Worm (Caenorhabditis elegans) whole organism, late embryonic: ENCODE results near the gene K10D2.5.
A peak's percentile ranks its signal among the peaks of the same experiment; 100 is the strongest.

ENCODE experiments used
- C08G9.2 ChIP-seq: sonication (generic microtip); optimal IDR thresholded peaks from 2 replicates; lab custom pipeline; 2016; ENCODE audit warnings: mild to moderate bottlenecking, missing genetic modification characterization, moderate library complexity, missing compliant biosample characterization
- K02D7.2 ChIP-seq: sonication (generic microtip); optimal IDR thresholded peaks from 2 replicates; lab custom pipeline; 2017; ENCODE audit warnings: mild to moderate bottlenecking, missing genetic modification characterization, missing compliant biosample characterization
- Y22D7AL.16 ChIP-seq: sonication (generic microtip); optimal IDR thresholded peaks from 2 replicates; lab custom pipeline; 2016; ENCODE audit warnings: missing genetic modification characterization, missing compliant biosample characterization
- ahr-1 ChIP-seq: sonication (generic microtip); optimal IDR thresholded peaks from 2 replicates; lab custom pipeline; 2016; ENCODE audit warnings: missing genetic modification characterization, missing compliant biosample characterization
- ama-1 ChIP-seq: fragments of 150-350 bp; optimal IDR thresholded peaks from 2 replicates; lab custom pipeline; 2014
- ceh-14 ChIP-seq: sonication (generic microtip); optimal IDR thresholded peaks from 2 replicates; lab custom pipeline; 2016; ENCODE audit warnings: missing genotype, missing genetic modification characterization, missing compliant biosample characterization
- ceh-18 ChIP-seq: sonication (generic microtip); optimal IDR thresholded peaks from 2 replicates; lab custom pipeline; 2016; ENCODE audit warnings: missing genetic modification characterization, missing compliant biosample characterization
- ceh-2 ChIP-seq: sonication (generic microtip); optimal IDR thresholded peaks from 2 replicates; lab custom pipeline; 2016; ENCODE audit warnings: missing genotype, missing genetic modification characterization, missing compliant biosample characterization
- ceh-30 ChIP-seq: fragments of 150-350 bp; optimal IDR thresholded peaks from 2 replicates; lab custom pipeline; 2014; ENCODE audit warnings: missing biosample characterization, missing genetic modification characterization
- ceh-31 ChIP-seq: sonication (generic microtip); optimal IDR thresholded peaks from 2 replicates; lab custom pipeline; 2016; ENCODE audit warnings: missing genetic modification characterization, missing compliant biosample characterization
- ceh-34 ChIP-seq: sonication (generic microtip); optimal IDR thresholded peaks from 2 replicates; lab custom pipeline; 2016; ENCODE audit warnings: mild to moderate bottlenecking, missing genetic modification characterization, missing compliant biosample characterization
- ceh-45 ChIP-seq: fragments of 200-800 bp; sonication (Bioruptor generic); IDR thresholded peaks from 2 replicates; pipeline ENCODE4 v1.3.6; 2022; ENCODE audit warnings: missing genetic modification reagents, missing genetic modification characterization, missing compliant biosample characterization
- ceh-48 ChIP-seq: sonication (generic microtip); optimal IDR thresholded peaks from 2 replicates; lab custom pipeline; 2016; ENCODE audit warnings: missing genetic modification characterization, inconsistent platforms, missing compliant biosample characterization
- ceh-6 ChIP-seq: fragments of 200-800 bp; sonication (Bioruptor generic); optimal IDR thresholded peaks from 2 replicates; lab custom pipeline; 2018; ENCODE audit warnings: mild to moderate bottlenecking, missing genetic modification characterization, missing compliant biosample characterization
- che-1 ChIP-seq: sonication (generic microtip); optimal IDR thresholded peaks from 2 replicates; lab custom pipeline; 2016; ENCODE audit warnings: mild to moderate bottlenecking, missing genetic modification characterization, missing compliant biosample characterization
- dmd-4 ChIP-seq: sonication (generic microtip); optimal IDR thresholded peaks from 2 replicates; lab custom pipeline; 2016; ENCODE audit warnings: borderline replicate concordance, missing genetic modification characterization, missing compliant biosample characterization
- dve-1 ChIP-seq: sonication (generic microtip); optimal IDR thresholded peaks from 2 replicates; lab custom pipeline; 2017; ENCODE audit warnings: antibody characterized with exemption, mild to moderate bottlenecking, missing genetic modification characterization, missing compliant biosample characterization
- elt-2 ChIP-seq: sonication (generic microtip); optimal IDR thresholded peaks from 2 replicates; lab custom pipeline; 2016; ENCODE audit warnings: missing genetic modification reagents, missing genetic modification characterization, missing compliant biosample characterization
- elt-4 ChIP-seq: sonication (generic microtip); optimal IDR thresholded peaks from 2 replicates; lab custom pipeline; 2016; ENCODE audit warnings: missing genetic modification characterization, missing compliant biosample characterization
- fkh-10 ChIP-seq: fragments of 150-350 bp; optimal IDR thresholded peaks from 2 replicates; lab custom pipeline; 2014; ENCODE audit warnings: missing biosample characterization, missing genetic modification reagents, missing genetic modification characterization
- gmeb-2 ChIP-seq: sonication (generic microtip); optimal IDR thresholded peaks from 2 replicates; lab custom pipeline; 2016; ENCODE audit warnings: missing genetic modification characterization, inconsistent platforms, missing compliant biosample characterization
- hlh-30 ChIP-seq: sonication (generic microtip); optimal IDR thresholded peaks from 2 replicates; lab custom pipeline; 2017; ENCODE audit warnings: antibody characterized with exemption, missing genetic modification characterization, missing compliant biosample characterization; ENCODE audit not compliant: insufficient read depth
- hlh-8 ChIP-seq: sonication (generic microtip); optimal IDR thresholded peaks from 2 replicates; lab custom pipeline; 2016; ENCODE audit warnings: missing genotype, missing genetic modification characterization, missing compliant biosample characterization
- madf-2 ChIP-seq: sonication (generic microtip); optimal IDR thresholded peaks from 2 replicates; lab custom pipeline; 2017; ENCODE audit warnings: missing genetic modification characterization, missing compliant biosample characterization
- mec-3 ChIP-seq: sonication (generic microtip); optimal IDR thresholded peaks from 2 replicates; lab custom pipeline; 2016; ENCODE audit warnings: borderline replicate concordance, missing genetic modification characterization, missing compliant biosample characterization
- nfya-1 ChIP-seq: sonication (generic microtip); optimal IDR thresholded peaks from 2 replicates; lab custom pipeline; 2017; ENCODE audit warnings: missing genetic modification characterization, mild to moderate bottlenecking, missing compliant biosample characterization, antibody characterized with exemption, moderate library complexity
- nhr-232 ChIP-seq: sonication (generic microtip); optimal IDR thresholded peaks from 2 replicates; lab custom pipeline; 2016; ENCODE audit warnings: missing genetic modification characterization, missing compliant biosample characterization
- npax-4 ChIP-seq: sonication (generic microtip); optimal IDR thresholded peaks from 2 replicates; lab custom pipeline; 2016; ENCODE audit warnings: missing genetic modification characterization, missing compliant biosample characterization
- odd-2 ChIP-seq: sonication (generic microtip); optimal IDR thresholded peaks from 2 replicates; lab custom pipeline; 2017; ENCODE audit warnings: antibody characterized with exemption, mild to moderate bottlenecking, missing genetic modification characterization, missing compliant biosample characterization
- pha-2 ChIP-seq: sonication (generic microtip); optimal IDR thresholded peaks from 2 replicates; lab custom pipeline; 2017; ENCODE audit warnings: mild to moderate bottlenecking, missing genetic modification characterization, missing compliant biosample characterization
- pha-4 ChIP-seq: fragments of 150-350 bp; optimal IDR thresholded peaks from 2 replicates; lab custom pipeline; 2018; ENCODE audit warnings: missing biosample characterization, missing genetic modification reagents, missing genetic modification characterization
- pqm-1 ChIP-seq: sonication (generic microtip); optimal IDR thresholded peaks from 2 replicates; lab custom pipeline; 2016; ENCODE audit warnings: missing genetic modification characterization, missing compliant biosample characterization
- pros-1 ChIP-seq: fragments of 150-350 bp; optimal IDR thresholded peaks from 2 replicates; lab custom pipeline; 2014; ENCODE audit warnings: missing biosample characterization, missing genetic modification reagents, missing genetic modification characterization
- ref-2 ChIP-seq: sonication (generic microtip); optimal IDR thresholded peaks from 2 replicates; lab custom pipeline; 2016; ENCODE audit warnings: missing genetic modification characterization, missing compliant biosample characterization
- rnt-1 ChIP-seq: sonication (generic microtip); optimal IDR thresholded peaks from 2 replicates; lab custom pipeline; 2016; ENCODE audit warnings: missing genetic modification characterization, missing compliant biosample characterization
- sdc-2 ChIP-seq: sonication (generic microtip); optimal IDR thresholded peaks from 2 replicates; lab custom pipeline; 2016; ENCODE audit warnings: missing genotype, missing genetic modification characterization, missing compliant biosample characterization
- tbx-2 ChIP-seq: sonication (generic microtip); optimal IDR thresholded peaks from 2 replicates; lab custom pipeline; 2016; ENCODE audit warnings: missing genetic modification characterization, missing compliant biosample characterization
- tbx-7 ChIP-seq: sonication (generic microtip); optimal IDR thresholded peaks from 2 replicates; lab custom pipeline; 2016; ENCODE audit warnings: missing genotype, missing genetic modification characterization, missing compliant biosample characterization
- ttx-3 ChIP-seq: sonication (generic microtip); optimal IDR thresholded peaks from 2 replicates; lab custom pipeline; 2016; ENCODE audit warnings: missing genetic modification reagents, missing genetic modification characterization, missing compliant biosample characterization
- unc-3 ChIP-seq, 2 experiments: fragments of 200-800 bp in 1 of 2; sonication (Bioruptor generic) in 1 of 2; sonication (generic microtip) in 1 of 2; conservative IDR thresholded peaks in 1 of 2; optimal IDR thresholded peaks in 1 of 2; 2 replicates each; pipeline versions ENCODE4 v1.3.6 to Lab custom; 2016 to 2022; ENCODE audit warnings: missing compliant biosample characterization in 2 of 2, missing genetic modification characterization in 2 of 2, missing genetic modification reagents in 1 of 2
- unc-42 ChIP-seq: sonication (generic microtip); optimal IDR thresholded peaks from 2 replicates; lab custom pipeline; 2016; ENCODE audit warnings: missing genotype, missing genetic modification characterization, missing compliant biosample characterization
- unc-55 ChIP-seq: sonication (generic microtip); optimal IDR thresholded peaks from 2 replicates; lab custom pipeline; 2017; ENCODE audit warnings: missing biosample characterization, missing genetic modification reagents, missing genetic modification characterization
- unc-86 ChIP-seq: sonication (generic microtip); optimal IDR thresholded peaks from 2 replicates; lab custom pipeline; 2016; ENCODE audit warnings: missing genetic modification characterization, missing compliant biosample characterization
- zip-5 ChIP-seq: sonication (generic microtip); optimal IDR thresholded peaks from 2 replicates; lab custom pipeline; 2016; ENCODE audit warnings: missing genetic modification characterization, missing compliant biosample characterization
- ztf-16 ChIP-seq: sonication (generic microtip); optimal IDR thresholded peaks from 2 replicates; lab custom pipeline; 2017; ENCODE audit warnings: missing genetic modification characterization, missing compliant biosample characterization

Gene K10D2.5

ce11 chrIII:5171945-5172344 is 575 bp upstream of the K10D2.5 start, which contains the start of gene prp-19:
Gene prp-19 (minus strand): TSS chrIII:5172045.
- TF ChIP-seq zip-5, result no peak
- TF ChIP-seq rnt-1, result no peak

- TF ChIP-seq rnt-1, result no peak
- TF ChIP-seq C08G9.2 (tag; lab: Kevin White, UChicago), result no peak
- TF ChIP-seq ama-1 (lab: Kevin White, UChicago), result no peak
- TF ChIP-seq tbx-7 (tag; lab: Kevin White, UChicago), result no peak
- no peak for TF ChIP-seq dve-1 (tag; lab: Kevin White, UChicago)
- no peak for TF ChIP-seq unc-86 (tag; lab: Kevin White, UChicago)
- no peak for TF ChIP-seq pqm-1 (tag; lab: Kevin White, UChicago)
- no peak for TF ChIP-seq fkh-10
- TF ChIP-seq unc-55, result no peak
- TF ChIP-seq pha-4 (tag; lab: Kevin White, UChicago), result no peak
- no peak for TF ChIP-seq ref-2 (tag; lab: Kevin White, UChicago)
Observed at ce11 chrIII:5173139-5173538, 619 bp downstream of the K10D2.5 start, which contains the start of gene emb-1. Gene emb-1 (plus strand): TSS chrIII:5173439.

DNA sequence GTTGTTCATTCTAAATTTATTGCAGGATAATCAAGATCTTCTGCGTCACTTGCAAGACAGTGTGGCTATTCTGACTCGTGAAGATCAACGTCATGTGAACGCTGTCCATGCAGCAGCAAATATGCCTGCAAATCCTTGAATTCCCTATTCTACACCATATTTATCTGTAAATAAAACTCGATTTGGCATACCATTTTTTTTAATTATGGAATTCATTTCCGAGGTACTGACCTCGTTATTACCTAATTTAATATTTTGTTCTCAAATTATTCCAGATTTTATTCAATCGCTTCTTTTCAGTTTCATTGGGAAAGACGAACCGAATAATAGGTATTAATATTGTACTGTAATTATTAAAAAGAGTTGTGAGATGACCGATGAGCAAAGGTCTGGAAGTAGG is 1.1 kb downstream of the K10D2.5 start, which contains the start of gene cid-1:
TSS of gene cid-1 (plus strand) at position 301 of the 400 bp plus-strand sequence.
- no peak for TF ChIP-seq che-1 (tag; lab: Kevin White, UChicago)
- no peak for TF ChIP-seq Y22D7AL.16
- no peak for TF ChIP-seq ceh-34
- no peak for TF ChIP-seq ttx-3
- TF ChIP-seq ahr-1, result no peak
- TF ChIP-seq gmeb-2, result no peak
- TF ChIP-seq K02D7.2, result no peak
- no peak for TF ChIP-seq pha-2 (tag; lab: Kevin White, UChicago)
- TF ChIP-seq ama-1 (lab: Kevin White, UChicago), result no peak
- no peak for TF ChIP-seq unc-42 (tag; lab: Kevin White, UChicago)
- no peak for TF ChIP-seq ceh-48
- TF ChIP-seq madf-2 (tag; lab: Kevin White, UChicago), result no peak
- TF ChIP-seq ceh-14 (tag; lab: Kevin White, UChicago), result no peak
- TF ChIP-seq mec-3 (tag; lab: Kevin White, UChicago), result no peak
- no peak for TF ChIP-seq nfya-1
- no peak for TF ChIP-seq fkh-10
- no peak for TF ChIP-seq ceh-2 (tag; lab: Kevin White, UChicago)
- TF ChIP-seq ceh-18 (tag; lab: Kevin White, UChicago), result no peak
- TF ChIP-seq hlh-30 (tag; lab: Kevin White, UChicago), result no peak
- TF ChIP-seq ztf-16 (tag; lab: Kevin White, UChicago), result no peak

DNA sequence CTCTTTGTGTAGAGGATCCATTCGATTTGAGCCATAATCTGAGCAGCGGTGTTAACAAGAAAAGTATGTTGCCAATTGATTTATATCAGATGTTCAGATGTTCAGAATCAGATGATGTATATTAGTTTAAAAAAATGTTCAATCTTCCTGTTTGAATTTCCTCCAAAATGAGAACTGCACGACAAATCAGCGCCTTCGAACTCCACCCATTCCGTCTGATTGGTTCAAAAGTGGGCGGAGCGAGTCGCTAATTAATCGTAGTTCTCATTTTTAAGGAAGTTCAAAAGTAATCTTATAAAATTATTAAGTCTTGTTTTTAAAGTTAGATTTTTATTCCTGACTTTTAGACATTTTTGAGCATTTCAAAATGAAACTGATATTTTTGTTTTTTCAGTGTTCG is 6.6 kb downstream of the K10D2.5 start:
- TF ChIP-seq nfya-1 (peak; percentile 54), ceh-14 (tag; lab: Kevin White, UChicago) (no peak)

ce11 chrIII:5180588-5180987 is 8.1 kb downstream of the K10D2.5 start:
- no peak for TF ChIP-seq odd-2
- no peak for TF ChIP-seq unc-3 (GFP tag; conservative IDR thresholded peaks at IDR 0.05; lab: Robert Waterston, UW)
- no peak for TF ChIP-seq unc-3 (tag; optimal IDR thresholded peaks at IDR 0.05; lab: Kevin White, UChicago)
- no peak for TF ChIP-seq ceh-30 (tag; lab: Kevin White, UChicago)
- no peak for TF ChIP-seq ceh-31 (tag; lab: Kevin White, UChicago)
- no peak for TF ChIP-seq elt-2 (tag; lab: Kevin White, UChicago)
- TF ChIP-seq dmd-4, result no peak
- no peak for TF ChIP-seq nhr-232 (tag; lab: Kevin White, UChicago)
- TF ChIP-seq ceh-6 (GFP tag; lab: Kevin White, UChicago), result no peak
- TF ChIP-seq pros-1 (tag; lab: Kevin White, UChicago), result no peak
- TF ChIP-seq elt-4 (tag; lab: Kevin White, UChicago), result no peak
- no peak for TF ChIP-seq hlh-8 (tag; lab: Kevin White, UChicago)
- TF ChIP-seq ceh-18 (tag; lab: Kevin White, UChicago), result no peak
- TF ChIP-seq npax-4, result no peak
- TF ChIP-seq ahr-1, result no peak
- TF ChIP-seq ceh-45, result no peak
- TF ChIP-seq C08G9.2 (tag; lab: Kevin White, UChicago), result no peak
- TF ChIP-seq ref-2 (tag; lab: Kevin White, UChicago), result no peak
- no peak for TF ChIP-seq sdc-2 (tag; lab: Kevin White, UChicago)
- TF ChIP-seq mec-3 (tag; lab: Kevin White, UChicago), result no peak
- no peak for TF ChIP-seq tbx-2
- TF ChIP-seq, all 69 proteins: peak for 0
